Fruit fly (Drosophila melanogaster) whole organism: ENCODE results near the gene CG34049.

Source experiments
- CG8478 ChIP-seq: fragments of >200 bp; optimal IDR thresholded peaks from 2 replicates; lab custom pipeline; 2018; ENCODE audit warnings: inconsistent platforms
- Dll ChIP-seq: fragments of >200 bp; optimal IDR thresholded peaks from 2 replicates; lab custom pipeline; 2017
- EcR ChIP-seq, 2 experiments: fragments of >200 bp; optimal IDR thresholded peaks; 2 replicates each; lab custom pipeline; 2017; ENCODE audit warnings: missing biosample characterization in 2 of 2, missing genetic modification characterization in 2 of 2, missing genetic modification reagents in 2 of 2
- pan ChIP-seq: fragments of >200 bp; optimal IDR thresholded peaks from 2 replicates; lab custom pipeline; 2017
- psq ChIP-seq: fragments of >200 bp; optimal IDR thresholded peaks from 2 replicates; lab custom pipeline; 2017
- usp ChIP-seq: fragments of >200 bp; optimal IDR thresholded peaks from 2 replicates; lab custom pipeline; 2017; ENCODE audit warnings: missing biosample characterization, missing genetic modification characterization, mixed read lengths

The CG34049 gene

dm6 chr2L:2254950-2255349, 10.2 kb downstream of the CG34049 start, which contains the start of gene Send1:
Gene Send1, minus strand, starts transcription at chr2L:2255050.
- TF ChIP-seq pan = no peak
- no peak for TF ChIP-seq Dll (lab: Kevin White, UChicago)
- TF ChIP-seq CG8478 = no peak
- TF ChIP-seq psq (lab: Kevin White, UChicago) = no peak
- TF ChIP-seq EcR (GFP tag; optimal IDR thresholded peaks at IDR 0.05; lab: Kevin White, UChicago) = no peak
- no peak for TF ChIP-seq usp (GFP tag; lab: Kevin White, UChicago)

dm6 chr2L:2252745-2253144, 12.4 kb downstream of the CG34049 start, which contains the start of gene CG17234:
Gene CG17234, plus strand, starts transcription at chr2L:2253045.
- no peak for TF ChIP-seq psq (lab: Kevin White, UChicago)
- no peak for TF ChIP-seq EcR (GFP tag; optimal IDR thresholded peaks at IDR 0.05; lab: Kevin White, UChicago)
- no peak for TF ChIP-seq Dll (lab: Kevin White, UChicago)
- TF ChIP-seq CG8478 = no peak
- no peak for TF ChIP-seq usp (GFP tag; lab: Kevin White, UChicago)
- no peak for TF ChIP-seq pan

dm6 chr2L:2252241-2252640, 12.9 kb downstream of the CG34049 start, which contains the start of gene CG17239:
Gene CG17239, minus strand, starts transcription at chr2L:2252341.
- no peak for TF ChIP-seq Dll (lab: Kevin White, UChicago)
- TF ChIP-seq pan = no peak
- TF ChIP-seq CG8478 = no peak
- TF ChIP-seq EcR (GFP tag; optimal IDR thresholded peaks at IDR 0.05; lab: Kevin White, UChicago) = no peak
- TF ChIP-seq psq (lab: Kevin White, UChicago) = no peak
- no peak for TF ChIP-seq usp (GFP tag; lab: Kevin White, UChicago)

dm6 chr2L:2251175-2251574, 13.9 kb downstream of the CG34049 start, which contains the start of gene Ser12:
Gene Ser12, minus strand, starts transcription at chr2L:2251275.
- no peak for TF ChIP-seq CG8478

- TF ChIP-seq pan (no peak), CG8478 (no peak), EcR (GFP tag; optimal IDR thresholded peaks at IDR 0.05; lab: Kevin White, UChicago) (no peak), psq (lab: Kevin White, UChicago) (no peak), usp (GFP tag; lab: Kevin White, UChicago) (no peak), Dll (lab: Kevin White, UChicago) (no peak)
Observed at dm6 chr2L:2249578-2249977, 15.5 kb downstream of the CG34049 start.

- TF ChIP-seq usp (GFP tag; lab: Kevin White, UChicago) (no peak), EcR (GFP tag; optimal IDR thresholded peaks at IDR 0.05; lab: Kevin White, UChicago) (no peak), Dll (lab: Kevin White, UChicago) (no peak), CG8478 (no peak), pan (no peak), psq (lab: Kevin White, UChicago) (no peak)
Observed at dm6 chr2L:2242783-2243182, 22.3 kb downstream of the CG34049 start.

dm6 chr2L:2242139-2242538, 23.0 kb downstream of the CG34049 start, which contains the start of gene CG4267:
Gene CG4267, plus strand, starts transcription at chr2L:2242378.
- peak in 1 of 2 experiments; percentile 42 for TF ChIP-seq EcR (GFP tag; optimal IDR thresholded peaks at IDR 0.05; lab: Kevin White, UChicago)
- no peak for TF ChIP-seq psq (lab: Kevin White, UChicago)
- TF ChIP-seq pan = no peak
- peak; percentile 96 for TF ChIP-seq Dll (lab: Kevin White, UChicago)
- no peak for TF ChIP-seq usp (GFP tag; lab: Kevin White, UChicago)
- no peak for TF ChIP-seq CG8478

- TF ChIP-seq psq (lab: Kevin White, UChicago) = no peak
Observed at dm6 chr2L:2240493-2240892, 24.6 kb downstream of the CG34049 start, which contains the start of gene Tengl1. Gene Tengl1, minus strand, starts transcription at chr2L:2240593.

dm6 chr2L:2239284-2239683, 25.8 kb downstream of the CG34049 start, which contains the start of gene Tengl2:
Gene Tengl2, minus strand, starts transcription at chr2L:2239384.
- TF ChIP-seq EcR (GFP tag; optimal IDR thresholded peaks at IDR 0.05; lab: Kevin White, UChicago) (no peak), pan (no peak), CG8478 (no peak), psq (lab: Kevin White, UChicago) (no peak), usp (GFP tag; lab: Kevin White, UChicago) (no peak)

dm6 chr2L:2238151-2238550, 27.0 kb downstream of the CG34049 start, which contains the start of gene Tengl3:
Gene Tengl3, minus strand, starts transcription at chr2L:2238251.
- TF ChIP-seq usp (GFP tag; lab: Kevin White, UChicago) = no peak
- no peak for TF ChIP-seq psq (lab: Kevin White, UChicago)
- TF ChIP-seq EcR (GFP tag; optimal IDR thresholded peaks at IDR 0.05; lab: Kevin White, UChicago) = no peak
- no peak for TF ChIP-seq Dll (lab: Kevin White, UChicago)
- TF ChIP-seq CG8478 = no peak
- TF ChIP-seq pan = no peak

- TF ChIP-seq pan (no peak), Dll (lab: Kevin White, UChicago) (no peak), EcR (GFP tag; optimal IDR thresholded peaks at IDR 0.05; lab: Kevin White, UChicago) (no peak), CG8478 (no peak), psq (lab: Kevin White, UChicago) (no peak), usp (GFP tag; lab: Kevin White, UChicago) (no peak)
Observed at dm6 chr2L:2236722-2237121, 28.4 kb downstream of the CG34049 start, which contains the start of gene Sec24CD. Gene Sec24CD, minus strand, starts transcription at chr2L:2236844.

- TF ChIP-seq pan = no peak
- no peak for TF ChIP-seq psq (lab: Kevin White, UChicago)
- no peak for TF ChIP-seq usp (GFP tag; lab: Kevin White, UChicago)
- TF ChIP-seq CG8478 = no peak
- TF ChIP-seq EcR (GFP tag; optimal IDR thresholded peaks at IDR 0.05; lab: Kevin White, UChicago) = no peak
- no peak for TF ChIP-seq Dll (lab: Kevin White, UChicago)
Observed at dm6 chr2L:2228179-2228849, 36.8 kb downstream of the CG34049 start.
